Fruit fly (Drosophila melanogaster) whole organism, embryonic: ENCODE results near the gene CG17944.
A peak's percentile ranks its signal among the peaks of the same experiment; 100 is the strongest.

Source experiments
- BtbVII ChIP-seq: fragments of 200-800 bp; sonication (Bioruptor generic); optimal IDR thresholded peaks from 3 replicates; lab custom pipeline; 2017; ENCODE audit warnings: missing biosample characterization, mild to moderate bottlenecking, missing genetic modification characterization
- CG10209 ChIP-seq: fragments of 200-800 bp; sonication (Bioruptor generic); optimal IDR thresholded peaks from 3 replicates; lab custom pipeline; 2017; ENCODE audit warnings: missing biosample characterization, mild to moderate bottlenecking, missing genetic modification characterization, missing genetic modification reagents
- CG10321 ChIP-seq: fragments of 200-800 bp; sonication (Bioruptor generic); IDR thresholded peaks from 2 replicates; pipeline ENCODE4 v1.3.6; 2022; ENCODE audit warnings: missing biosample characterization, missing genetic modification characterization
- CG10543 ChIP-seq: fragments of 200-800 bp; sonication (Bioruptor generic); optimal IDR thresholded peaks from 3 replicates; lab custom pipeline; 2017; ENCODE audit warnings: missing biosample characterization, mild to moderate bottlenecking, missing genetic modification characterization, moderate library complexity
- CG11085 ChIP-seq: fragments of 200-800 bp; sonication (Bioruptor generic); IDR thresholded peaks from 2 replicates; pipeline ENCODE4 v1.3.6; 2022; ENCODE audit warnings: missing biosample characterization, missing genetic modification characterization
- CG11093 ChIP-seq: fragments of 200-800 bp; sonication (Bioruptor generic); IDR thresholded peaks from 3 replicates; pipeline ENCODE4 v1.3.6; 2022; ENCODE audit warnings: missing biosample characterization, missing genetic modification characterization
- CG11398 ChIP-seq: fragments of 200-800 bp; sonication (Bioruptor generic); optimal IDR thresholded peaks from 2 replicates; lab custom pipeline; 2016; ENCODE audit warnings: missing biosample characterization, missing genetic modification characterization
- CG11696 ChIP-seq: fragments of 200-800 bp; sonication (Bioruptor generic); IDR thresholded peaks from 2 replicates; pipeline ENCODE4 v1.3.6; 2022; ENCODE audit warnings: missing biosample characterization, missing genetic modification characterization
- CG12236 ChIP-seq: fragments of 200-800 bp; sonication (Bioruptor generic); optimal IDR thresholded peaks from 2 replicates; lab custom pipeline; 2016; ENCODE audit warnings: missing biosample characterization, missing genetic modification characterization
- CG1233 ChIP-seq: fragments of 200-800 bp; sonication (Bioruptor generic); optimal IDR thresholded peaks from 4 replicates; lab custom pipeline; 2018; ENCODE audit warnings: missing biosample characterization, mild to moderate bottlenecking, missing genetic modification characterization
- CG13424 ChIP-seq: fragments of 200-800 bp; sonication (Bioruptor generic); optimal IDR thresholded peaks from 2 replicates; lab custom pipeline; 2019; ENCODE audit warnings: missing biosample characterization, mild to moderate bottlenecking, missing genetic modification characterization, moderate library complexity
- CG14860 ChIP-seq: fragments of 200-800 bp; sonication (Bioruptor generic); IDR thresholded peaks from 3 replicates; pipeline ENCODE4 v1.3.6; 2022; ENCODE audit warnings: missing biosample characterization, missing genetic modification characterization; ENCODE audit not compliant: partially characterized antibody
- CG1529 ChIP-seq: fragments of 200-800 bp; sonication (Bioruptor generic); optimal IDR thresholded peaks from 3 replicates; lab custom pipeline; 2018; ENCODE audit warnings: missing biosample characterization, missing genetic modification characterization
- CG1647 ChIP-seq: fragments of 200-800 bp; sonication (Bioruptor generic); optimal IDR thresholded peaks from 3 replicates; lab custom pipeline; 2016; ENCODE audit warnings: missing biosample characterization, missing genetic modification characterization
- CG17385 ChIP-seq: fragments of 200-800 bp; sonication (Bioruptor generic); optimal IDR thresholded peaks from 3 replicates; lab custom pipeline; 2018; ENCODE audit warnings: missing biosample characterization, mild to moderate bottlenecking, missing genetic modification characterization
- CG17912 ChIP-seq: fragments of 200-800 bp; sonication (Bioruptor generic); optimal IDR thresholded peaks from 2 replicates; lab custom pipeline; 2018; ENCODE audit warnings: missing biosample characterization, mild to moderate bottlenecking, missing genetic modification characterization
- CG2202 ChIP-seq: fragments of 200-800 bp; sonication (Bioruptor generic); optimal IDR thresholded peaks from 2 replicates; lab custom pipeline; 2018; ENCODE audit warnings: missing biosample characterization, mild to moderate bottlenecking, missing genetic modification characterization
- CG3281 ChIP-seq: fragments of 200-800 bp; sonication (Bioruptor generic); optimal IDR thresholded peaks from 3 replicates; lab custom pipeline; 2017; ENCODE audit warnings: missing biosample characterization, mild to moderate bottlenecking, missing genetic modification characterization
- CG34224 ChIP-seq: fragments of 200-800 bp; sonication (Bioruptor generic); IDR thresholded peaks from 3 replicates; pipeline ENCODE4 v1.3.6; 2022; ENCODE audit warnings: missing biosample characterization, missing genetic modification characterization; ENCODE audit not compliant: partially characterized antibody
- CG34376 ChIP-seq: fragments of 200-800 bp; sonication (Bioruptor generic); optimal IDR thresholded peaks from 2 replicates; lab custom pipeline; 2018; ENCODE audit warnings: missing biosample characterization, mild to moderate bottlenecking, missing genetic modification characterization
- CG3838 ChIP-seq: fragments of 200-800 bp; sonication (Bioruptor generic); optimal IDR thresholded peaks from 3 replicates; lab custom pipeline; 2016; ENCODE audit warnings: missing biosample characterization, missing genetic modification characterization
- CG5180 ChIP-seq: fragments of 200-800 bp; sonication (Bioruptor generic); optimal IDR thresholded peaks from 3 replicates; lab custom pipeline; 2017; ENCODE audit warnings: missing biosample characterization, missing genetic modification characterization, mild to moderate bottlenecking, moderate library complexity, missing genetic modification reagents
- CG6175 ChIP-seq: fragments of 200-800 bp; sonication (Bioruptor generic); IDR thresholded peaks from 3 replicates; pipeline ENCODE4 v1.3.6; 2022; ENCODE audit warnings: missing biosample characterization, missing genetic modification characterization
- CG9215 ChIP-seq: fragments of 200-800 bp; sonication (Bioruptor generic); IDR thresholded peaks from 2 replicates; pipeline ENCODE4 v1.3.6; 2022; ENCODE audit warnings: missing biosample characterization, missing genetic modification characterization
- CG9609 ChIP-seq: fragments of 200-800 bp; sonication (Bioruptor generic); optimal IDR thresholded peaks from 3 replicates; lab custom pipeline; 2016; ENCODE audit warnings: missing biosample characterization, missing genetic modification characterization
- Dll ChIP-seq: fragments of 200-800 bp; sonication (Bioruptor generic); IDR thresholded peaks from 4 replicates; pipeline ENCODE4 v1.3.6; 2022; ENCODE audit warnings: missing biosample characterization, missing genetic modification characterization; ENCODE audit not compliant: partially characterized antibody
- Doc3 ChIP-seq: fragments of 200-800 bp; sonication (Bioruptor generic); IDR thresholded peaks from 3 replicates; pipeline ENCODE4 v1.3.6; 2022; ENCODE audit warnings: missing biosample characterization, missing genetic modification characterization; ENCODE audit not compliant: partially characterized antibody
- Fer1 ChIP-seq: fragments of 200-800 bp; sonication (Bioruptor generic); optimal IDR thresholded peaks from 2 replicates; lab custom pipeline; 2017; ENCODE audit warnings: missing biosample characterization, mild to moderate bottlenecking, missing genetic modification characterization
- H2.0 ChIP-seq: fragments of 200-800 bp; sonication (Bioruptor generic); IDR thresholded peaks from 2 replicates; pipeline ENCODE4 v1.3.6; 2022; ENCODE audit warnings: missing biosample characterization, missing genetic modification characterization
- Kr ChIP-seq: fragments of 200-800 bp; sonication (Bioruptor generic); optimal IDR thresholded peaks from 2 replicates; lab custom pipeline; 2017; ENCODE audit warnings: missing biosample characterization, mild to moderate bottlenecking, missing genetic modification characterization
- Lhr ChIP-seq: fragments of 200-800 bp; sonication (Bioruptor generic); optimal IDR thresholded peaks from 3 replicates; lab custom pipeline; 2017; ENCODE audit warnings: mild to moderate bottlenecking, missing biosample characterization, missing genetic modification reagents, missing genetic modification characterization
- Lim3 ChIP-seq: fragments of 200-800 bp; sonication (Bioruptor generic); IDR thresholded peaks from 2 replicates; pipeline ENCODE4 v1.3.6; 2022; ENCODE audit warnings: missing biosample characterization, missing genetic modification characterization
- Sry-β ChIP-seq: fragments of 200-800 bp; sonication (Bioruptor generic); optimal IDR thresholded peaks from 2 replicates; lab custom pipeline; 2018; ENCODE audit warnings: missing biosample characterization, mild to moderate bottlenecking, missing genetic modification characterization, moderate library complexity
- Trl ChIP-seq, 3 experiments: fragments of >200 bp in 2 of 3; fragments of 200-800 bp in 1 of 3; sonication (Bioruptor generic) in 1 of 3; optimal IDR thresholded peaks; 2 replicates in 1 of 3; 3 replicates in 2 of 3; lab custom pipeline; 2016 to 2017; ENCODE audit warnings: missing biosample characterization in 1 of 3, missing genetic modification characterization in 1 of 3
- aop ChIP-seq: fragments of 200-800 bp; sonication (Bioruptor generic); IDR thresholded peaks from 2 replicates; pipeline ENCODE4 v1.3.6; 2022; ENCODE audit warnings: missing biosample characterization, missing genetic modification characterization
- dan ChIP-seq: fragments of 200-800 bp; sonication (Bioruptor generic); IDR thresholded peaks from 2 replicates; pipeline ENCODE4 v1.3.6; 2022; ENCODE audit warnings: missing biosample characterization, missing genetic modification characterization
- dimm ChIP-seq: fragments of 200-800 bp; sonication (Bioruptor generic); IDR thresholded peaks from 2 replicates; pipeline ENCODE4 v1.3.6; 2022; ENCODE audit warnings: missing biosample characterization, missing genetic modification characterization
- fd64A ChIP-seq: fragments of 200-800 bp; sonication (Bioruptor generic); optimal IDR thresholded peaks from 3 replicates; lab custom pipeline; 2018; ENCODE audit warnings: missing biosample characterization, mild to moderate bottlenecking, missing genetic modification characterization
- gfzf ChIP-seq: fragments of 200-800 bp; sonication (Bioruptor generic); optimal IDR thresholded peaks from 2 replicates; lab custom pipeline; 2016; ENCODE audit warnings: missing biosample characterization, mild to moderate bottlenecking, missing genetic modification characterization, moderate library complexity
- lilli ChIP-seq: fragments of 200-800 bp; sonication (Bioruptor generic); optimal IDR thresholded peaks from 3 replicates; lab custom pipeline; 2016; ENCODE audit warnings: missing biosample characterization, missing genetic modification characterization
- mam ChIP-seq: fragments of 200-800 bp; sonication (Bioruptor generic); optimal IDR thresholded peaks from 3 replicates; lab custom pipeline; 2016; ENCODE audit warnings: missing biosample characterization, missing genetic modification characterization
- otp ChIP-seq: fragments of 200-800 bp; sonication (Bioruptor generic); IDR thresholded peaks from 3 replicates; pipeline ENCODE4, ENCODE4 v1.3.6; 2022; ENCODE audit warnings: missing biosample characterization, missing genetic modification characterization
- pzg ChIP-seq: fragments of 200-800 bp; sonication (Bioruptor generic); optimal IDR thresholded peaks from 3 replicates; lab custom pipeline; 2018; ENCODE audit warnings: missing biosample characterization, mild to moderate bottlenecking, missing genetic modification characterization, moderate library complexity
- salm ChIP-seq: fragments of 200-800 bp; sonication (Bioruptor generic); optimal IDR thresholded peaks from 2 replicates; lab custom pipeline; 2018; ENCODE audit warnings: missing biosample characterization, mild to moderate bottlenecking, missing genetic modification characterization
- scrt ChIP-seq: fragments of 200-800 bp; sonication (Bioruptor generic); optimal IDR thresholded peaks from 2 replicates; lab custom pipeline; 2018; ENCODE audit warnings: missing biosample characterization, mild to moderate bottlenecking, missing genetic modification characterization, moderate library complexity
- tll ChIP-seq, 2 experiments: fragments of 200-800 bp in 1 of 2; fragments of >200 bp in 1 of 2; sonication (Bioruptor generic) in 1 of 2; optimal IDR thresholded peaks; 2 replicates each; lab custom pipeline; 2017 to 2019; ENCODE audit warnings: missing biosample characterization in 2 of 2, missing genetic modification characterization in 2 of 2, mild to moderate bottlenecking in 1 of 2, moderate library complexity in 1 of 2
- tna ChIP-seq: fragments of 200-800 bp; sonication (Bioruptor generic); IDR thresholded peaks from 2 replicates; pipeline ENCODE4 v1.3.6; 2022; ENCODE audit warnings: missing biosample characterization, missing genetic modification characterization; ENCODE audit not compliant: partially characterized antibody
- trem ChIP-seq: fragments of 200-800 bp; optimal IDR thresholded peaks from 3 replicates; lab custom pipeline; 2019; ENCODE audit warnings: missing biosample characterization, mild to moderate bottlenecking, missing genetic modification characterization, moderate library complexity
- ttk ChIP-seq: fragments of 200-800 bp; sonication (Bioruptor generic); IDR thresholded peaks from 2 replicates; pipeline ENCODE4 v2.1.2; 2022; ENCODE audit warnings: missing biosample characterization, missing genetic modification characterization
- tup ChIP-seq: fragments of 200-800 bp; sonication (Bioruptor generic); optimal IDR thresholded peaks from 2 replicates; lab custom pipeline; 2016; ENCODE audit warnings: missing biosample characterization, mild to moderate bottlenecking, missing genetic modification characterization, moderate library complexity

CG17944 gene

dm6 chr3R:7346445-7346844, 15.5 kb downstream of the CG17944 start, which contains the start of gene nxf4 (continued):
- TF ChIP-seq CG10543 (GFP tag; lab: Kevin White, UChicago) (no peak), fd64A (GFP tag; lab: Kevin White, UChicago) (no peak), CG1529 (GFP tag; lab: Kevin White, UChicago) (peak; percentile 34), lilli (peak; percentile 78), CG2202 (tag; lab: Kevin White, UChicago) (peak; percentile 8), CG11093 (GFP tag; lab: Robert Waterston, UW) (no peak; the same call in 2 of the 3 replicates), CG9215 (GFP tag; lab: Robert Waterston, UW) (peak; percentile 52), Doc3 (GFP tag; lab: Robert Waterston, UW) (no peak), Dll (no peak), BtbVII (GFP tag; lab: Kevin White, UChicago) (peak; percentile 27), CG1647 (GFP tag; lab: Kevin White, UChicago) (peak; percentile 62), trem (tag; lab: Kevin White, UChicago) (peak; percentile 50), aop (GFP tag; lab: Robert Waterston, UW) (0 out of 2 replicates have a peak, but pooled peaks have one; percentile 33), CG34224 (GFP tag; lab: Robert Waterston, UW) (no peak), CG17912 (GFP tag; lab: Kevin White, UChicago) (peak; percentile 73), otp (GFP tag; lab: Robert Waterston, UW) (peak; percentile 52; the same call in 1 of the 3 replicates), dan (GFP tag; lab: Robert Waterston, UW) (no peak), pzg (GFP tag; lab: Kevin White, UChicago) (no peak), Lhr (GFP tag; lab: Kevin White, UChicago) (peak; percentile 86), ttk (GFP tag; lab: Robert Waterston, UW) (peak; percentile 59; the same call in 1 of the 2 replicates), tll (GFP tag; optimal IDR thresholded peaks at IDR 0.05; lab: Kevin White, UChicago) (no peak), Trl (optimal IDR thresholded peaks at IDR 0.05; lab: Kevin White, UChicago) (no peak), Trl (GFP tag; optimal IDR thresholded peaks at IDR 0.05; lab: Kevin White, UChicago) (peak; percentile 87), CG34376 (GFP tag; lab: Kevin White, UChicago) (no peak), CG10209 (GFP tag; lab: Kevin White, UChicago) (peak; percentile 64), CG14860 (GFP tag; lab: Robert Waterston, UW) (no peak), CG6175 (peak; percentile 57; the same call in 1 of the 3 replicates), CG11398 (GFP tag; lab: Kevin White, UChicago) (peak; percentile 48), mam (peak; percentile 74), CG3838 (GFP tag; lab: Kevin White, UChicago) (no peak), Fer1 (GFP tag; lab: Kevin White, UChicago) (no peak), CG11696 (no peak), CG17385 (GFP tag; lab: Kevin White, UChicago) (peak; percentile 22), dimm (GFP tag; lab: Robert Waterston, UW) (no peak), CG3281 (GFP tag; lab: Kevin White, UChicago) (peak; percentile 41), CG10321 (GFP tag; lab: Robert Waterston, UW) (no peak), Lim3 (GFP tag; lab: Robert Waterston, UW) (no peak), gfzf (GFP tag; lab: Kevin White, UChicago) (no peak), Sry-β (peak; percentile 0), CG13424 (peak; percentile 79), CG1233 (GFP tag; lab: Kevin White, UChicago) (peak; percentile 61), CG11085 (GFP tag; lab: Robert Waterston, UW) (0 out of 2 replicates have a peak, but pooled peaks have one; percentile 45), tna (GFP tag; lab: Robert Waterston, UW) (no peak), salm (tag; lab: Kevin White, UChicago) (no peak), CG12236 (peak; percentile 0), CG9609 (peak; percentile 82), CG5180 (GFP tag; lab: Kevin White, UChicago) (no peak), Kr (GFP tag; lab: Kevin White, UChicago) (no peak), H2.0 (peak; percentile 66), scrt (GFP tag; lab: Kevin White, UChicago) (no peak), tup (GFP tag; lab: Kevin White, UChicago) (no peak)
